Fruit fly (Drosophila melanogaster): ENCODE data around the gene CanA1.

The CanA1 gene

dm6 chr3R:31016715-31017114 lies 22.5 kb upstream of the CanA1 start, which contains the start of gene 5-HT7:
Gene 5-HT7, minus strand, starts transcription at chr3R:31016875.
- TF ChIP-seq pad (GFP tag; optimal IDR thresholded peaks at IDR 0.05) (peak; percentile 95), CG5204 (GFP tag; optimal IDR thresholded peaks at IDR 0.05) (no peak), ovo (GFP tag; optimal IDR thresholded peaks at IDR 0.05) (no peak)

- no peak for TF ChIP-seq CG33017 (tag; optimal IDR thresholded peaks at IDR 0.05)
- TF ChIP-seq pad (GFP tag; optimal IDR thresholded peaks at IDR 0.05) = no peak
- no peak for TF ChIP-seq CG7101 (tag; optimal IDR thresholded peaks at IDR 0.05)
- no peak for TF ChIP-seq CG7045 (GFP tag; optimal IDR thresholded peaks at IDR 0.05)
- TF ChIP-seq tj (GFP tag; optimal IDR thresholded peaks at IDR 0.05) = no peak
- no peak for TF ChIP-seq toe (GFP tag; optimal IDR thresholded peaks at IDR 0.05)
These were observed 19.5 kb upstream of the CanA1 start for dm6 chr3R:31019662-31020061.

DNA sequence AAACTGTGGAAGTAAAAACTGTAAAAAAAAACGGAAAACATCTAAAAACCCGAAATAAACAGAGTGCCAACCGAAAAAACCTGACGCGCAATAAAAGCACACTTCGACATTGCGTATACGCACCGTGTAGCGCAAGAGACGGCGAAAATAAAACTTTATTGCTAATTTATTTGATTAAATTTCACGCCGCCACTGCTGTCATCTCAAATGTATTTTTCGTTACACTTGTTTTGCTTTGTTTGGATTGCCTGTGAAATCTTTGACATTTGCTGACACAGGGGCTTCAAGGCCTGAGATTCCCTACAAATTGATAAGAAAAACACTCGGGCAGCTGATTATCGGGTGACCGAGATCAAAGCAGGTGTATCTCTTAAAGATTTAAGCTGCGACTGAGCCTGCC lies 18.4 kb upstream of the CanA1 start:
- TF ChIP-seq CG7101 (tag; optimal IDR thresholded peaks at IDR 0.05) = no peak
- TF ChIP-seq CG11617 (GFP tag; optimal IDR thresholded peaks at IDR 0.05) = no peak
- TF ChIP-seq Clk (GFP tag; optimal IDR thresholded peaks at IDR 0.05) = no peak
- TF ChIP-seq kay (GFP tag; ENCODE audit: borderline replicate concordance) = no peak
- no peak for TF ChIP-seq cic (GFP tag; optimal IDR thresholded peaks at IDR 0.05)
- no peak for TF ChIP-seq Hr96 (GFP tag; optimal IDR thresholded peaks at IDR 0.05)
- TF ChIP-seq pad (GFP tag; optimal IDR thresholded peaks at IDR 0.05) = no peak
- no peak for TF ChIP-seq Crg-1 (GFP tag; optimal IDR thresholded peaks at IDR 0.05)
- TF ChIP-seq toe (GFP tag; optimal IDR thresholded peaks at IDR 0.05) = no peak
- no peak for TF ChIP-seq CG12768 (GFP tag; optimal IDR thresholded peaks at IDR 0.05)
- TF ChIP-seq CG14711 (tag; optimal IDR thresholded peaks at IDR 0.05) = no peak
- no peak for TF ChIP-seq bab1 (GFP tag; optimal IDR thresholded peaks at IDR 0.05)
- TF ChIP-seq CG5204 (GFP tag; optimal IDR thresholded peaks at IDR 0.05) = no peak
- TF ChIP-seq cnc (optimal IDR thresholded peaks at IDR 0.05) = no peak
- no peak for TF ChIP-seq CG7045 (GFP tag; optimal IDR thresholded peaks at IDR 0.05)
- TF ChIP-seq CG33017 (tag; optimal IDR thresholded peaks at IDR 0.05) = no peak
- no peak for TF ChIP-seq Mnt (GFP tag; optimal IDR thresholded peaks at IDR 0.05)
- TF ChIP-seq tj (GFP tag; optimal IDR thresholded peaks at IDR 0.05) = no peak
- TF ChIP-seq CG1620 (GFP tag; optimal IDR thresholded peaks at IDR 0.05) = no peak

DNA sequence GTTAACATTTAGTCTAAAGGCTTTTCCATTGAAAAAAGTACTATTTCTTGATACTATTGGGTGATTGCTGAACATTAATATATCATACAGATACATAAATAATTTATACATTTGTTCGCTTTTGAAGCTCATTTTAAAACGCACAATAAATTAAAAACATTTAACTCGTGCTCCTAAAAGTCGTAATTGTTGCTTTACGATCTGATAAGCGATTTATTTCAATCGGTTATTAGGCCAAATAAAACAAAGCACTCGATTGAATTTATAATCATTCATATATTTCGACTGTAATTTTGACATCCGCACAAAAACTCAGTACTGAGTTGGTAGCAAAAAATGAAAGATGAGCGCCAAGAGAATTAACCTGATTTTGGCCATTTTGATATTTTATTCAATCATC lies 4.1 kb upstream of the CanA1 start, which contains the start of gene CG33773:
Gene CG33773 (plus strand): TSS at position 301 of the 400 bp plus-strand sequence.
- TF ChIP-seq cnc (optimal IDR thresholded peaks at IDR 0.05) (no peak), Crg-1 (GFP tag; optimal IDR thresholded peaks at IDR 0.05) (no peak), Hr96 (GFP tag; optimal IDR thresholded peaks at IDR 0.05) (no peak), ovo (GFP tag; optimal IDR thresholded peaks at IDR 0.05) (no peak), toe (GFP tag; optimal IDR thresholded peaks at IDR 0.05) (no peak), CG33017 (tag; optimal IDR thresholded peaks at IDR 0.05) (no peak), CG1620 (GFP tag; optimal IDR thresholded peaks at IDR 0.05) (no peak), CG5204 (GFP tag; optimal IDR thresholded peaks at IDR 0.05) (no peak), kay (GFP tag; ENCODE audit: borderline replicate concordance) (no peak)

DNA sequence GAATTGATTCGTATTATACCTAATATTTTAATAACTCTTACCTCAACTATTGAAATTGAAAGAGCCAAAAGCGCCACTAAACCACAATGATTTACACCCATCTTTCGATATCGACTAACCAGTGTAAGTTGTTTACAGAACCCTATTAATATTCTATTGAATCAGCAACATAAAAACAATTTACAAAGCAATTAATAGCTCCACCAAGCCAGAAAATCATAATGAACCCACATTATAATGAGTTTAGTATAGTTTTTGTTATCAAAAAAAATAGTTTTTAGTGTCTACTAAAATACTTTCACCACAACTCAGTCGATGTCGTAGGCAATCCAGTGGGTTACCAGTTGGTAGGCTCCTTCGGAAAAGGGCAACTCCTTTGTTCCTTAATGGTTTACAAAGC lies 5.8 kb downstream of the CanA1 start, which contains the start of gene CG33920:
Gene CG33920 (minus strand): TSS at position 101 of the 400 bp plus-strand sequence.
- no peak for TF ChIP-seq CG33017 (tag; optimal IDR thresholded peaks at IDR 0.05)
- TF ChIP-seq pad (GFP tag; optimal IDR thresholded peaks at IDR 0.05) = no peak
- TF ChIP-seq CG11617 (GFP tag; optimal IDR thresholded peaks at IDR 0.05) = no peak
- no peak for TF ChIP-seq kay (GFP tag; ENCODE audit: borderline replicate concordance)
- no peak for TF ChIP-seq CG5204 (GFP tag; optimal IDR thresholded peaks at IDR 0.05)
- no peak for TF ChIP-seq cnc (optimal IDR thresholded peaks at IDR 0.05)
- no peak for TF ChIP-seq toe (GFP tag; optimal IDR thresholded peaks at IDR 0.05)
- TF ChIP-seq Clk (GFP tag; optimal IDR thresholded peaks at IDR 0.05) = no peak
- no peak for TF ChIP-seq CG7045 (GFP tag; optimal IDR thresholded peaks at IDR 0.05)

DNA sequence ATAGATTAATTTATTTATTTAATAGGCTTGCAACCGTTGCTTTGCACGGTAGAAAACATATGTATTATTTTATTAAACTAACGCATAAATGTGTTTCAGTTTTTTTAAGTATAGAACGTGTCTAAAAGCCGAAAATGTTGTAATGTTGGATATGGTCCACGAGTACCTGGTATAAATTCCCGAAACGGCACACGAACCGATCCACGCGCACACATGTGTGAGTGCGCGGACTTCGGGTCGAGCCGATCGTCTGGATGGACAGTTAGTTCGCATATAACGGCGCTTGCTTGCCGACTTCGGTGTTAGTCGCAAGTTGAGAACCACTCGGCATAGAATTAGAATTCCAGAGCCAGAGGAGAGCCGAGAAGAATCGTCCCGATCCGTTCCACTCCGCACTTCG lies 9.5 kb downstream of the CanA1 start, which contains the start of gene Alp4:
Gene Alp4 (plus strand): TSS at position 301 of the 400 bp plus-strand sequence.
- TF ChIP-seq ovo (GFP tag; optimal IDR thresholded peaks at IDR 0.05) (no peak), CG11617 (GFP tag; optimal IDR thresholded peaks at IDR 0.05) (no peak), toe (GFP tag; optimal IDR thresholded peaks at IDR 0.05) (no peak), tj (GFP tag; optimal IDR thresholded peaks at IDR 0.05) (no peak), CG1620 (GFP tag; optimal IDR thresholded peaks at IDR 0.05) (no peak), CG14711 (tag; optimal IDR thresholded peaks at IDR 0.05) (no peak), CG7045 (GFP tag; optimal IDR thresholded peaks at IDR 0.05) (no peak), bab1 (GFP tag; optimal IDR thresholded peaks at IDR 0.05) (no peak), Crg-1 (GFP tag; optimal IDR thresholded peaks at IDR 0.05) (no peak), Hr96 (GFP tag; optimal IDR thresholded peaks at IDR 0.05) (no peak), CG5204 (GFP tag; optimal IDR thresholded peaks at IDR 0.05) (no peak), Mnt (GFP tag; optimal IDR thresholded peaks at IDR 0.05) (no peak), CG33017 (tag; optimal IDR thresholded peaks at IDR 0.05) (no peak), Clk (GFP tag; optimal IDR thresholded peaks at IDR 0.05) (no peak), CG12768 (GFP tag; optimal IDR thresholded peaks at IDR 0.05) (no peak), kay (GFP tag; ENCODE audit: borderline replicate concordance) (no peak), CG7101 (tag; optimal IDR thresholded peaks at IDR 0.05) (no peak), cic (GFP tag; optimal IDR thresholded peaks at IDR 0.05) (no peak)

DNA sequence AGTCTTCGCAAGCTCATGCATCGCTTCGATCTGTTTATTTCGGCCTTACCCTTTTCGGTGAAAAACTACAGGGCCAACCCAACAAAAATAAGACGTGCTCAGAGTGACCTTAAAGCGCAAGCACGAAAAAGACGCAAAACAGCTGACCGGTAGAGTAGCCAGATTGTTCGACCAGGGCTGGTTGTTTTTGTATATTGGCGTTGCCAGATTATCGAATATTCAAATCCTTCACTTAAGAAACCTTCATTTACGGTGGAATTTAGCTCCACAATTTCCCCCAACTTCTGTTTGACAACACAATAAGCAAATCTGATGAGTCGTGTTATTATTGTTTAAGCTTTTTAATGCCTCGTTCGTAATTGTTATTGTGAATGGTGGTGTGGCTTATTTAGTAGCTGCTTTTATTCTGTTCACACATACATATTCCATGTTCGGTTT lies 14.6 kb downstream of the CanA1 start, which contains the start of gene Chchd3:
Gene Chchd3 (minus strand): TSS at position 132 of the 438 bp plus-strand sequence.
- TF ChIP-seq CG5204 (GFP tag; optimal IDR thresholded peaks at IDR 0.05) = no peak
- TF ChIP-seq CG12768 (GFP tag; optimal IDR thresholded peaks at IDR 0.05) = no peak
- TF ChIP-seq CG7101 (tag; optimal IDR thresholded peaks at IDR 0.05) = peak; percentile 3
- no peak for TF ChIP-seq kay (GFP tag; ENCODE audit: borderline replicate concordance)
- TF ChIP-seq CG33017 (tag; optimal IDR thresholded peaks at IDR 0.05) = no peak
- peak; percentile 9 for TF ChIP-seq CG1620 (GFP tag; optimal IDR thresholded peaks at IDR 0.05)
- TF ChIP-seq cic (GFP tag; optimal IDR thresholded peaks at IDR 0.05) = no peak
- TF ChIP-seq Hr96 (GFP tag; optimal IDR thresholded peaks at IDR 0.05) = no peak
- no peak for TF ChIP-seq CG7045 (GFP tag; optimal IDR thresholded peaks at IDR 0.05)
- TF ChIP-seq bab1 (GFP tag; optimal IDR thresholded peaks at IDR 0.05) = peak; percentile 40
